Worm (Caenorhabditis elegans) whole organism, L4 larva: ENCODE data around the gene rpac-40.
"Not testable (repeated sequence)": the region's sequence is repeated elsewhere in the genome, so short reads cannot be mapped to it uniquely, and the experiment has no call there.

Experiments
- F10B5.3 ChIP-seq: sonication (generic microtip); optimal IDR thresholded peaks from 2 replicates; lab custom pipeline; 2016; ENCODE audit warnings: mild to moderate bottlenecking, missing genetic modification characterization, missing compliant biosample characterization
- F44E2.7 ChIP-seq: fragments of 200-800 bp; sonication (Bioruptor generic); IDR thresholded peaks from 2 replicates; pipeline ENCODE4 v2.1.2; 2022; ENCODE audit warnings: missing genetic modification characterization, missing compliant biosample characterization
- T20F7.1 ChIP-seq: fragments of 200-800 bp; sonication (Bioruptor generic); optimal IDR thresholded peaks from 2 replicates; lab custom pipeline; 2018; ENCODE audit warnings: mild to moderate bottlenecking, missing genetic modification characterization, missing compliant biosample characterization
- T26A8.4 ChIP-seq: fragments of 200-800 bp; sonication (Bioruptor generic); IDR thresholded peaks from 2 replicates; pipeline ENCODE4 v1.3.6; 2022; ENCODE audit warnings: missing genetic modification characterization, missing compliant biosample characterization
- ZK337.2 ChIP-seq: fragments of 200-800 bp; sonication (Bioruptor generic); IDR thresholded peaks from 2 replicates; pipeline ENCODE4 v1.3.6; 2022; ENCODE audit warnings: missing genetic modification reagents, missing genetic modification characterization, missing compliant biosample characterization
- aha-1 ChIP-seq: fragments of 150-350 bp; peaks from one replicate; lab custom pipeline; 2014; ENCODE audit warnings: missing biosample characterization, missing genetic modification characterization
- aly-2 ChIP-seq: sonication (generic microtip); optimal IDR thresholded peaks from 2 replicates; lab custom pipeline; 2018; ENCODE audit warnings: missing biosample characterization, missing genetic modification characterization
- ama-1 ChIP-seq: fragments of 150-350 bp; optimal IDR thresholded peaks from 2 replicates; lab custom pipeline; 2014; ENCODE audit warnings: inconsistent platforms, mixed read lengths
- ceh-20 ChIP-seq: fragments of 200-800 bp; sonication (Bioruptor generic); IDR thresholded peaks from 2 replicates; pipeline ENCODE4 v1.3.6; 2022; ENCODE audit warnings: missing genetic modification reagents, missing genetic modification characterization, missing compliant biosample characterization
- dve-1 ChIP-seq: sonication (generic microtip); optimal IDR thresholded peaks from 2 replicates; lab custom pipeline; 2017; ENCODE audit warnings: antibody characterized with exemption, mild to moderate bottlenecking, missing genetic modification characterization, missing compliant biosample characterization; ENCODE audit not compliant: insufficient read depth
- egl-43 ChIP-seq: fragments of 200-800 bp; sonication (Bioruptor generic); IDR thresholded peaks from 2 replicates; pipeline ENCODE4 v1.3.6; 2022; ENCODE audit warnings: missing genetic modification reagents, missing genetic modification characterization, missing compliant biosample characterization
- hlh-30 ChIP-seq: sonication (generic microtip); optimal IDR thresholded peaks from 2 replicates; lab custom pipeline; 2017; ENCODE audit warnings: antibody characterized with exemption, mild to moderate bottlenecking, missing genetic modification characterization, missing compliant biosample characterization; ENCODE audit not compliant: insufficient read depth
- hmg-1.1 ChIP-seq: fragments of 200-800 bp; sonication (Bioruptor generic); IDR thresholded peaks from 2 replicates; pipeline ENCODE4 v1.3.6; 2022; ENCODE audit warnings: missing genetic modification reagents, missing genetic modification characterization, missing compliant biosample characterization
- lin-1 ChIP-seq: fragments of 200-800 bp; sonication (Bioruptor generic); IDR thresholded peaks from 2 replicates; pipeline ENCODE4 v1.3.6; 2022; ENCODE audit warnings: missing genetic modification reagents, missing genetic modification characterization, missing compliant biosample characterization
- lin-15B ChIP-seq: fragments of 150-350 bp; sonication (generic microtip); optimal IDR thresholded peaks from 3 replicates; lab custom pipeline; 2014; ENCODE audit warnings: missing biosample characterization, missing genetic modification characterization
- lin-39 ChIP-seq: fragments of 150-350 bp; optimal IDR thresholded peaks from 2 replicates; lab custom pipeline; 2014; ENCODE audit warnings: missing biosample characterization, missing genetic modification reagents, missing genetic modification characterization
- lir-3 ChIP-seq: sonication (generic microtip); optimal IDR thresholded peaks from 2 replicates; lab custom pipeline; 2016; ENCODE audit warnings: mild to moderate bottlenecking, missing genetic modification characterization, missing compliant biosample characterization
- lsy-2 ChIP-seq, 2 experiments: fragments of 150-350 bp in 1 of 2; sonication (generic microtip) in 1 of 2; optimal IDR thresholded peaks; 2 replicates each; lab custom pipeline; 2014 to 2017; ENCODE audit warnings: missing biosample characterization in 2 of 2, missing genetic modification characterization in 2 of 2
- nhr-25 ChIP-seq: sonication (generic microtip); optimal IDR thresholded peaks from 2 replicates; lab custom pipeline; 2017; ENCODE audit warnings: missing genetic modification characterization, mild to moderate bottlenecking, missing compliant biosample characterization, antibody characterized with exemption, moderate library complexity, borderline replicate concordance; ENCODE audit not compliant: insufficient read depth
- nhr-41 ChIP-seq: fragments of 200-800 bp; sonication (Bioruptor generic); IDR thresholded peaks from 2 replicates; pipeline ENCODE4 v1.3.6; 2022; ENCODE audit warnings: missing genetic modification reagents, missing genetic modification characterization, missing compliant biosample characterization
- pha-4 ChIP-seq, 2 experiments: fragments of 150-350 bp in 1 of 2; fragments of 200-800 bp in 1 of 2; sonication (Bioruptor generic) in 1 of 2; IDR thresholded peaks in 1 of 2; optimal IDR thresholded peaks in 1 of 2; 2 replicates each; pipeline versions ENCODE4 v1.3.6 to Lab custom; 2014 to 2022; ENCODE audit warnings: missing genetic modification characterization in 2 of 2, missing genetic modification reagents in 2 of 2, missing biosample characterization in 1 of 2, missing compliant biosample characterization in 1 of 2
- sdz-12 ChIP-seq: fragments of 200-800 bp; sonication (Bioruptor generic); optimal IDR thresholded peaks from 2 replicates; lab custom pipeline; 2018; ENCODE audit warnings: mild to moderate bottlenecking, missing genetic modification characterization, missing compliant biosample characterization
- set-16 ChIP-seq: fragments of 200-800 bp; sonication (Bioruptor generic); IDR thresholded peaks from 2 replicates; pipeline ENCODE4 v1.3.6; 2022; ENCODE audit warnings: missing genetic modification reagents, missing genetic modification characterization, missing compliant biosample characterization
- skn-1 ChIP-seq: fragments of 150-350 bp; optimal IDR thresholded peaks from 2 replicates; lab custom pipeline; 2014; ENCODE audit warnings: missing biosample characterization, missing genetic modification characterization
- snpc-4 ChIP-seq: fragments of 150-350 bp; optimal IDR thresholded peaks from 2 replicates; lab custom pipeline; 2014; ENCODE audit warnings: missing biosample characterization, missing genetic modification characterization
- spr-3 ChIP-seq: fragments of 200-800 bp; sonication (Bioruptor generic); optimal IDR thresholded peaks from 2 replicates; lab custom pipeline; 2018; ENCODE audit warnings: mild to moderate bottlenecking, missing genetic modification characterization, missing compliant biosample characterization
- tra-1 ChIP-seq: fragments of 200-800 bp; sonication (Bioruptor generic); IDR thresholded peaks from 2 replicates; pipeline ENCODE4 v1.3.6; 2022; ENCODE audit warnings: missing genetic modification reagents, missing genetic modification characterization, missing compliant biosample characterization
- unc-130 ChIP-seq: sonication (generic microtip); optimal IDR thresholded peaks from 2 replicates; lab custom pipeline; 2016; ENCODE audit warnings: missing genetic modification reagents, missing genetic modification characterization, missing compliant biosample characterization
- unc-62 ChIP-seq, 3 experiments: fragments of 150-350 bp in 1 of 3; sonication (generic microtip); optimal IDR thresholded peaks in 2 of 3; peaks in 1 of 3; 1 replicate in 1 of 3; 2 replicates in 2 of 3; lab custom pipeline; 2014 to 2017; ENCODE audit warnings: missing biosample characterization in 3 of 3, missing genetic modification characterization in 3 of 3, missing genetic modification reagents in 3 of 3, missing genotype in 1 of 3
- vab-7 ChIP-seq: fragments of 200-800 bp; sonication (Bioruptor generic); IDR thresholded peaks from 2 replicates; pipeline ENCODE4 v1.3.6; 2022; ENCODE audit warnings: missing genetic modification reagents, missing genetic modification characterization, missing compliant biosample characterization
- zag-1 ChIP-seq: fragments of 150-350 bp; optimal IDR thresholded peaks from 2 replicates; lab custom pipeline; 2014; ENCODE audit warnings: missing biosample characterization, missing genetic modification characterization
- ztf-7 ChIP-seq: fragments of 150-350 bp; optimal IDR thresholded peaks from 2 replicates; lab custom pipeline; 2014; ENCODE audit warnings: missing biosample characterization, missing genetic modification characterization

Gene rpac-40

DNA sequence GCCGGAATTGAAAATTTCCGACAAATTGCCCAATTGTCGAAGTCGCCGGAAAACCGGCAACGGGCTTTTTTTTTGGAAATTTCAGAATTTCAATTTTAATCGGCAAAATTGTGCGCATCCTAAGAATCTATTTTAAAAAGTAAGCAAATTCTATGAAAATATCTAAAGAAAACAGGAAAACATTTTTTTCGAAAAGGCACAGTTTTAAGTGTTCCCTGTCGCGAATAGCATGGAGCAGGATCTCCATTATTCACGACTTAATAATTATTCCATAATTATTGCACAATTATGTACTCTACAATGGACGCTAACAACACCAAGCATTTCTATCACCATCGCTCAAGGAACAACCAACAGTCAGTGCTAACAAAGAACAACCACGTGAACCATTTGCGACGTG, 16.6 kb downstream of the rpac-40 start, which contains the start of gene H43I07.4:
Gene H43I07.4 (plus strand): TSS at position 301 of the 400 bp plus-strand sequence.
- not testable (repeated sequence) for TF ChIP-seq T26A8.4 (GFP tag; lab: Robert Waterston, UW); hmg-1.1 (GFP tag; lab: Robert Waterston, UW); zag-1 (tag; lab: Kevin White, UChicago)

- TF ChIP-seq T20F7.1 (GFP tag; lab: Kevin White, UChicago) = no peak
- TF ChIP-seq lin-15B (tag; lab: Kevin White, UChicago) = no peak
- TF ChIP-seq ZK337.2 (GFP tag; lab: Robert Waterston, UW) = no peak
- no peak for TF ChIP-seq hlh-30
- peak in 1 of 2 experiments; percentile 90 for TF ChIP-seq unc-62 (GFP tag; optimal IDR thresholded peaks at IDR 0.05 in 1 of 2; lab: Kevin White, UChicago)
- no peak for TF ChIP-seq unc-62 (tag; optimal IDR thresholded peaks at IDR 0.05; lab: Kevin White, UChicago)
- TF ChIP-seq nhr-25 = no peak
- no peak for TF ChIP-seq set-16 (GFP tag; lab: Robert Waterston, UW)
These were observed 17.6 kb downstream of the rpac-40 start for ce11 chrV:4216902-4217301.

DNA sequence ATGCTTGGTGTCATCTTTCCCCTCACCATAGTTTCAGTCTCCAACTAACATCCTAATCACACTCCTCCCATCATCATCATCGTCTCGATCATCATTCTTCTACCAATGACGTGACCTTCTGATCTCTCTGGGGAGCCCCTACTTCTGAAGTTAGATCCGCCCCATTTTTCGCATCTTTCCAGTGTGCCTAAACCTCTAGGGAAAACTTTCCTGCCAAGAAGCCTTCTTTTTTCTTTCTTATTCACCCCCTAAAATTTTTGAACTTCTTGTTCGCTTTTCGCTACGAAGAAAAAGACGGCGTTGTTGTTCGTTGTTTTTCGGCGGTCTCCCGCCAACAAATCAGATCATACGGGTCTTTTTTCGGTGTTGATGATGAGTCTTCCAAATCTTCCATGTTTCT, 19.0 kb downstream of the rpac-40 start:
- TF ChIP-seq skn-1 = no peak
- no peak for TF ChIP-seq lir-3 (tag; lab: Kevin White, UChicago)
- no peak for TF ChIP-seq unc-130
- no peak for TF ChIP-seq tra-1
- peak; percentile 38; the same call in 1 of the 2 replicates for TF ChIP-seq vab-7 (GFP tag; lab: Robert Waterston, UW)
- no peak for TF ChIP-seq F10B5.3 (tag; lab: Kevin White, UChicago)
- no peak for TF ChIP-seq nhr-41 (GFP tag; lab: Robert Waterston, UW)
- no peak for TF ChIP-seq sdz-12 (GFP tag; lab: Kevin White, UChicago)
- TF ChIP-seq dve-1 = no peak
- peak; percentile 92 for TF ChIP-seq aha-1 (tag; lab: Kevin White, UChicago)
- TF ChIP-seq ztf-7 = no peak
- peak in 1 of 2 experiments; percentile 7 for TF ChIP-seq lsy-2 (tag; optimal IDR thresholded peaks at IDR 0.05; lab: Kevin White, UChicago)
- TF ChIP-seq ceh-20 (GFP tag; lab: Robert Waterston, UW) = 0 out of 2 replicates have a peak, but pooled peaks have one; percentile 22

DNA sequence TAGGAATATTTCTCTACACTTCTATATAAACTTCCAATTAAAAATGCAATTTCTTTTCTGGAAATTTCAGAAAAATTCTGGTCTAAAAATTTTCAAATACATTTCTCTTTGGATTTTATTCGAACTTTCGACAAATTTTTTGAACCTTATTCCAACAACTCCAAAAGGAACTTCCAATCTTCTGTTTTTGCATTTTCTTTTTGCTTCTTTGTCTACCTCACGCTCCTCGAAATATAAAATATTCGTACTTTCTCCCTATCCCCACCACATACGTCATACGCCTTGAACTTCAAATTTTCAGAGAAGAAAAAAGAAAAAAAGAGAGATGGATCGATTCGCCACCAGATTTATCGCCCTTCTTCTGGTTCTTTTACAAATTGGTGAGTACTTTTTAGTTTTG, 20.1 kb downstream of the rpac-40 start, which contains the start of gene nlp-9:
Gene nlp-9 (plus strand): TSS at position 301 of the 400 bp plus-strand sequence.
- peak; percentile 13 for TF ChIP-seq aha-1 (tag; lab: Kevin White, UChicago)
- TF ChIP-seq egl-43 (GFP tag; lab: Robert Waterston, UW) = no peak

- TF ChIP-seq snpc-4 (tag; lab: Kevin White, UChicago) = no peak
- no peak for TF ChIP-seq spr-3 (GFP tag; lab: Kevin White, UChicago)
- TF ChIP-seq pha-4 (GFP tag; IDR thresholded peaks at IDR 0.05; lab: Robert Waterston, UW) = no peak
- no peak for TF ChIP-seq pha-4 (tag; optimal IDR thresholded peaks at IDR 0.05; lab: Kevin White, UChicago)
- TF ChIP-seq lin-1 (GFP tag; lab: Robert Waterston, UW) = no peak
- no peak for TF ChIP-seq lir-3 (tag; lab: Kevin White, UChicago)
- TF ChIP-seq aly-2 = no peak
- no peak for TF ChIP-seq lin-39 (tag; lab: Kevin White, UChicago)
- TF ChIP-seq egl-43 (GFP tag; lab: Robert Waterston, UW) = no peak
- no peak for TF ChIP-seq ama-1
- no peak for TF ChIP-seq F44E2.7 (GFP tag; lab: Robert Waterston, UW)
- TF ChIP-seq, all 104 proteins: peak for 0
These were observed 36.8 kb downstream of the rpac-40 start, which contains the start of gene nlp-13 for ce11 chrV:4236118-4236517. Gene nlp-13 (plus strand): TSS chrV:4236418.
